Worm (Caenorhabditis elegans): ENCODE results near the gene T27A10.6.

T27A10.6 gene

DNA sequence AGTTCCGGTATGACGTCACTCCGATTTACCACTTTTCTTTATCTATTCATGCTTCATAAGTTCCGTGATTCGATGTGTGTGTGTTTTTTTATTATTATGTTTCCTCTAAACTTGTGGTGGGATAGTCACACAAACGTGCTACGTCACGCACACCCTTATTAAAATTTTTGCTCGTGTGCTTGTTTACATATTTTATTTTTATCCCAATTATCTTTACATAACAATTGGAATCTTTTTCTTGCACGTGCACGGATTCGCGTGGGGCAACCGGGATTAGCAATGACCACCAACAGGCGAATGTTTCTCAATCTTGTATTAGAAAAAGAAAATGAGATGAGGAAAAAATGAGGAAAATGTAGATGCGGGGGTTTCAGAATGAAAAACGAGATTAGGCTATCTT is 5.6 kb downstream of the T27A10.6 start:
- TF ChIP-seq nhr-84 (tag; optimal IDR thresholded peaks at IDR 0.05) (no peak), dsc-1 (tag; optimal IDR thresholded peaks at IDR 0.05) (peak; percentile 90), irx-1 (tag; optimal IDR thresholded peaks at IDR 0.05) (no peak), pax-3 (tag; optimal IDR thresholded peaks at IDR 0.05) (peak; percentile 40), lir-3 (tag; optimal IDR thresholded peaks at IDR 0.05; ENCODE audit: poor library complexity) (no peak), fkh-4 (tag; optimal IDR thresholded peaks at IDR 0.05; ENCODE audit: borderline replicate concordance) (no peak), egl-13 (tag; optimal IDR thresholded peaks at IDR 0.05) (peak; percentile 27), skn-1 (tag; optimal IDR thresholded peaks at IDR 0.05) (no peak), nhr-47 (tag; optimal IDR thresholded peaks at IDR 0.05) (peak; percentile 62), unc-62 (GFP tag; optimal IDR thresholded peaks at IDR 0.05) (no peak), sox-4 (tag; optimal IDR thresholded peaks at IDR 0.05) (peak; percentile 33), efl-3 (GFP tag; optimal IDR thresholded peaks at IDR 0.05) (no peak), fkh-8 (tag; optimal IDR thresholded peaks at IDR 0.05) (peak; percentile 62), nhr-85 (tag) (no peak), ceh-88 (GFP tag; IDR thresholded peaks at IDR 0.05) (no peak), xbp-1 (tag; optimal IDR thresholded peaks at IDR 0.05) (no peak), ceh-8 (GFP tag; optimal IDR thresholded peaks at IDR 0.05) (peak; percentile 8), ces-1 (GFP tag; optimal IDR thresholded peaks at IDR 0.05) (no peak), nhr-71 (tag; optimal IDR thresholded peaks at IDR 0.05) (peak; percentile 8)

- TF ChIP-seq vab-15 (tag; optimal IDR thresholded peaks at IDR 0.05): no peak
- no peak for TF ChIP-seq lin-35 (GFP tag; optimal IDR thresholded peaks at IDR 0.05)
- TF ChIP-seq efl-1 (optimal IDR thresholded peaks at IDR 0.05): no peak
- peak in 1 of 2 experiments; percentile 52 for TF ChIP-seq efl-1 (GFP tag; optimal IDR thresholded peaks at IDR 0.05 in 1 of 2)
- no peak for TF ChIP-seq ztf-11 (tag; optimal IDR thresholded peaks at IDR 0.05)
- no peak for TF ChIP-seq fkh-10 (GFP tag; optimal IDR thresholded peaks at IDR 0.05)
- TF ChIP-seq fkh-8 (tag; optimal IDR thresholded peaks at IDR 0.05): no peak
- TF ChIP-seq C34B4.2 (tag; optimal IDR thresholded peaks at IDR 0.05): no peak
- TF ChIP-seq unc-62 (GFP tag; optimal IDR thresholded peaks at IDR 0.05): no peak
- TF ChIP-seq nhr-77 (tag; optimal IDR thresholded peaks at IDR 0.05): no peak
- TF ChIP-seq nhr-28 (tag; optimal IDR thresholded peaks at IDR 0.05): no peak
- peak; percentile 24 for TF ChIP-seq lin-14 (GFP tag; optimal IDR thresholded peaks at IDR 0.05)
- no peak for TF ChIP-seq fos-1 (tag; optimal IDR thresholded peaks at IDR 0.05)
Observed at ce11 chrX:3585625-3586024, 10.5 kb downstream of the T27A10.6 start, which contains the start of gene T27A10.2. Gene T27A10.2 (plus strand): TSS chrX:3585957.

DNA sequence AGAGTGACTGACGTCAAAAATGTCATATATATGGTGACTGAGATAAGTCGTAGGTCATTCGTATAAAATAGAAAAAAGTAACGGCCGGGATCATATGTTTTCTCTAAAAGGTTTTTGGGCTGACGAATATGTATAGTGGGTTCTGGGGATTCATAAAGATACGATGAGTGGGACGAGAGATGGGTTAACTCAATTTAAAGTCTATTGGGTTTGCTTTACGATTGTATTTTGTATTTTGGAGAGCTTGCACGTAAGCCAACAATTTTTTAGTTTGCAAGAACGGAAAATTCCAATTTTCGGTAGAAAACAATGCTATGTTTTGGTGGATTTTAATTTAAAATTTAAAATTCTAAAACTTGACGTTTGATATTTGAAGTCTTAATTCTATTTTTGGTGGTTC is 11.7 kb downstream of the T27A10.6 start:
- TF ChIP-seq ces-1 (GFP tag; optimal IDR thresholded peaks at IDR 0.05) (peak; percentile 48), lin-14 (GFP tag; optimal IDR thresholded peaks at IDR 0.05) (peak; percentile 36), nhr-71 (tag; optimal IDR thresholded peaks at IDR 0.05) (peak; percentile 7), ama-1 (optimal IDR thresholded peaks at IDR 0.05) (no peak)

- TF ChIP-seq nhr-47 (tag; optimal IDR thresholded peaks at IDR 0.05): peak; percentile 25
- peak; percentile 28 for TF ChIP-seq nhr-71 (tag; optimal IDR thresholded peaks at IDR 0.05)
- TF ChIP-seq pax-3 (tag; optimal IDR thresholded peaks at IDR 0.05): peak; percentile 7
- no peak for TF ChIP-seq swsn-7 (tag; optimal IDR thresholded peaks at IDR 0.05)
- TF ChIP-seq egl-13 (tag; optimal IDR thresholded peaks at IDR 0.05): peak; percentile 3
- TF ChIP-seq rnt-1 (tag; optimal IDR thresholded peaks at IDR 0.05): no peak
- peak; percentile 81 for TF ChIP-seq fkh-8 (tag; optimal IDR thresholded peaks at IDR 0.05)
- peak; percentile 44 for TF ChIP-seq sox-4 (tag; optimal IDR thresholded peaks at IDR 0.05)
- TF ChIP-seq dsc-1 (tag; optimal IDR thresholded peaks at IDR 0.05): peak; percentile 93
- TF ChIP-seq grh-1 (GFP tag; IDR thresholded peaks at IDR 0.05): no peak
Observed at ce11 chrX:3583436-3583835, 12.7 kb downstream of the T27A10.6 start.

ce11 chrX:3581813-3582212 is 14.3 kb downstream of the T27A10.6 start:
- TF ChIP-seq nhr-47 (tag; optimal IDR thresholded peaks at IDR 0.05): peak; percentile 32
- no peak for TF ChIP-seq unc-86 (tag; optimal IDR thresholded peaks at IDR 0.05)
- TF ChIP-seq mdl-1 (tag; optimal IDR thresholded peaks at IDR 0.05): no peak
- TF ChIP-seq fkh-10 (GFP tag; optimal IDR thresholded peaks at IDR 0.05): peak; percentile 5
- TF ChIP-seq nhr-71 (tag; optimal IDR thresholded peaks at IDR 0.05): peak; percentile 53
- peak; percentile 7 for TF ChIP-seq nhr-20 (tag; optimal IDR thresholded peaks at IDR 0.05)
- peak; percentile 75 for TF ChIP-seq fkh-8 (tag; optimal IDR thresholded peaks at IDR 0.05)
- TF ChIP-seq lin-14 (GFP tag; optimal IDR thresholded peaks at IDR 0.05): peak; percentile 11
